Worm (Caenorhabditis elegans) whole organism, late embryonic: Measurements from ENCODE around the gene tsp-1.

Experiments
- C08G9.2 ChIP-seq: sonication (generic microtip); optimal IDR thresholded peaks from 2 replicates; lab custom pipeline; 2016; ENCODE audit warnings: mild to moderate bottlenecking, missing genetic modification characterization, moderate library complexity, missing compliant biosample characterization
- K02D7.2 ChIP-seq: sonication (generic microtip); optimal IDR thresholded peaks from 2 replicates; lab custom pipeline; 2017; ENCODE audit warnings: mild to moderate bottlenecking, missing genetic modification characterization, missing compliant biosample characterization
- Y22D7AL.16 ChIP-seq: sonication (generic microtip); optimal IDR thresholded peaks from 2 replicates; lab custom pipeline; 2016; ENCODE audit warnings: missing genetic modification characterization, missing compliant biosample characterization
- ceh-14 ChIP-seq: sonication (generic microtip); optimal IDR thresholded peaks from 2 replicates; lab custom pipeline; 2016; ENCODE audit warnings: missing genotype, missing genetic modification characterization, missing compliant biosample characterization
- ceh-19 ChIP-seq: fragments of 200-800 bp; sonication (Bioruptor generic); optimal IDR thresholded peaks from 2 replicates; lab custom pipeline; 2018; ENCODE audit warnings: mild to moderate bottlenecking, missing genetic modification characterization, missing compliant biosample characterization
- ceh-2 ChIP-seq: sonication (generic microtip); optimal IDR thresholded peaks from 2 replicates; lab custom pipeline; 2016; ENCODE audit warnings: missing genotype, missing genetic modification characterization, missing compliant biosample characterization
- ceh-22 ChIP-seq: sonication (generic microtip); optimal IDR thresholded peaks from 2 replicates; lab custom pipeline; 2017; ENCODE audit warnings: missing biosample characterization, missing genetic modification characterization
- ceh-30 ChIP-seq: fragments of 150-350 bp; optimal IDR thresholded peaks from 2 replicates; lab custom pipeline; 2014; ENCODE audit warnings: missing biosample characterization, missing genetic modification characterization
- ceh-45 ChIP-seq: fragments of 200-800 bp; sonication (Bioruptor generic); IDR thresholded peaks from 2 replicates; pipeline ENCODE4 v1.3.6; 2022; ENCODE audit warnings: missing genetic modification reagents, missing genetic modification characterization, missing compliant biosample characterization
- ceh-48 ChIP-seq: sonication (generic microtip); optimal IDR thresholded peaks from 2 replicates; lab custom pipeline; 2016; ENCODE audit warnings: missing genetic modification characterization, inconsistent platforms, missing compliant biosample characterization
- ceh-9 ChIP-seq: sonication (generic microtip); optimal IDR thresholded peaks from 2 replicates; lab custom pipeline; 2016; ENCODE audit warnings: mild to moderate bottlenecking, missing genetic modification characterization, inconsistent platforms, missing compliant biosample characterization
- dmd-4 ChIP-seq: sonication (generic microtip); optimal IDR thresholded peaks from 2 replicates; lab custom pipeline; 2016; ENCODE audit warnings: borderline replicate concordance, missing genetic modification characterization, missing compliant biosample characterization
- elt-2 ChIP-seq: sonication (generic microtip); optimal IDR thresholded peaks from 2 replicates; lab custom pipeline; 2016; ENCODE audit warnings: missing genetic modification reagents, missing genetic modification characterization, missing compliant biosample characterization
- elt-4 ChIP-seq: sonication (generic microtip); optimal IDR thresholded peaks from 2 replicates; lab custom pipeline; 2016; ENCODE audit warnings: missing genetic modification characterization, missing compliant biosample characterization
- eyg-1 ChIP-seq: sonication (generic microtip); optimal IDR thresholded peaks from 2 replicates; lab custom pipeline; 2016; ENCODE audit warnings: missing genotype, missing genetic modification characterization, missing compliant biosample characterization
- fkh-10 ChIP-seq: fragments of 150-350 bp; optimal IDR thresholded peaks from 2 replicates; lab custom pipeline; 2014; ENCODE audit warnings: missing biosample characterization, missing genetic modification reagents, missing genetic modification characterization
- fkh-6 ChIP-seq: sonication (generic microtip); optimal IDR thresholded peaks from 2 replicates; lab custom pipeline; 2016; ENCODE audit warnings: missing genetic modification characterization, missing compliant biosample characterization
- hlh-30 ChIP-seq: sonication (generic microtip); optimal IDR thresholded peaks from 2 replicates; lab custom pipeline; 2017; ENCODE audit warnings: antibody characterized with exemption, missing genetic modification characterization, missing compliant biosample characterization; ENCODE audit not compliant: insufficient read depth
- hlh-8 ChIP-seq: sonication (generic microtip); optimal IDR thresholded peaks from 2 replicates; lab custom pipeline; 2016; ENCODE audit warnings: missing genotype, missing genetic modification characterization, missing compliant biosample characterization
- madf-2 ChIP-seq: sonication (generic microtip); optimal IDR thresholded peaks from 2 replicates; lab custom pipeline; 2017; ENCODE audit warnings: missing genetic modification characterization, missing compliant biosample characterization
- nfya-1 ChIP-seq: sonication (generic microtip); optimal IDR thresholded peaks from 2 replicates; lab custom pipeline; 2017; ENCODE audit warnings: missing genetic modification characterization, mild to moderate bottlenecking, missing compliant biosample characterization, antibody characterized with exemption, moderate library complexity
- nhr-232 ChIP-seq: sonication (generic microtip); optimal IDR thresholded peaks from 2 replicates; lab custom pipeline; 2016; ENCODE audit warnings: missing genetic modification characterization, missing compliant biosample characterization
- npax-4 ChIP-seq: sonication (generic microtip); optimal IDR thresholded peaks from 2 replicates; lab custom pipeline; 2016; ENCODE audit warnings: missing genetic modification characterization, missing compliant biosample characterization
- pat-9 ChIP-seq: fragments of 200-800 bp; sonication (Bioruptor generic); optimal IDR thresholded peaks from 2 replicates; lab custom pipeline; 2018; ENCODE audit warnings: mild to moderate bottlenecking, missing genetic modification characterization, moderate library complexity, missing compliant biosample characterization
- pax-1 ChIP-seq: fragments of 150-350 bp; optimal IDR thresholded peaks from 2 replicates; lab custom pipeline; 2014; ENCODE audit warnings: missing biosample characterization, missing genetic modification characterization
- pha-2 ChIP-seq: sonication (generic microtip); optimal IDR thresholded peaks from 2 replicates; lab custom pipeline; 2017; ENCODE audit warnings: mild to moderate bottlenecking, missing genetic modification characterization, missing compliant biosample characterization
- pros-1 ChIP-seq: fragments of 150-350 bp; optimal IDR thresholded peaks from 2 replicates; lab custom pipeline; 2014; ENCODE audit warnings: missing biosample characterization, missing genetic modification reagents, missing genetic modification characterization
- ref-2 ChIP-seq: sonication (generic microtip); optimal IDR thresholded peaks from 2 replicates; lab custom pipeline; 2016; ENCODE audit warnings: missing genetic modification characterization, missing compliant biosample characterization
- sdc-2 ChIP-seq: sonication (generic microtip); optimal IDR thresholded peaks from 2 replicates; lab custom pipeline; 2016; ENCODE audit warnings: missing genotype, missing genetic modification characterization, missing compliant biosample characterization
- sox-2 ChIP-seq: fragments of 200-800 bp; sonication (Bioruptor generic); IDR thresholded peaks from 2 replicates; pipeline ENCODE4 v1.3.6; 2022; ENCODE audit warnings: missing genetic modification reagents, missing genetic modification characterization, missing compliant biosample characterization
- sox-4 ChIP-seq: sonication (generic microtip); optimal IDR thresholded peaks from 2 replicates; lab custom pipeline; 2017; ENCODE audit warnings: mild to moderate bottlenecking, missing genetic modification characterization, inconsistent platforms, missing compliant biosample characterization
- tbx-2 ChIP-seq: sonication (generic microtip); optimal IDR thresholded peaks from 2 replicates; lab custom pipeline; 2016; ENCODE audit warnings: missing genetic modification characterization, missing compliant biosample characterization
- tbx-7 ChIP-seq: sonication (generic microtip); optimal IDR thresholded peaks from 2 replicates; lab custom pipeline; 2016; ENCODE audit warnings: missing genotype, missing genetic modification characterization, missing compliant biosample characterization
- unc-3 ChIP-seq, 2 experiments: fragments of 200-800 bp in 1 of 2; sonication (Bioruptor generic) in 1 of 2; sonication (generic microtip) in 1 of 2; conservative IDR thresholded peaks in 1 of 2; optimal IDR thresholded peaks in 1 of 2; 2 replicates each; pipeline versions ENCODE4 v1.3.6 to Lab custom; 2016 to 2022; ENCODE audit warnings: missing compliant biosample characterization in 2 of 2, missing genetic modification characterization in 2 of 2, missing genetic modification reagents in 1 of 2
- unc-86 ChIP-seq: sonication (generic microtip); optimal IDR thresholded peaks from 2 replicates; lab custom pipeline; 2016; ENCODE audit warnings: missing genetic modification characterization, missing compliant biosample characterization
- ztf-16 ChIP-seq: sonication (generic microtip); optimal IDR thresholded peaks from 2 replicates; lab custom pipeline; 2017; ENCODE audit warnings: missing genetic modification characterization, missing compliant biosample characterization

Gene tsp-1

ce11 chrIII:8242809-8243208 lies 3.6 kb upstream of the tsp-1 start, which contains the start of gene C02F5.12:
C02F5.12 (minus strand) TSS chrIII:8243029.
- TF ChIP-seq ceh-22 (tag; lab: Kevin White, UChicago): no peak
- TF ChIP-seq hlh-30 (tag; lab: Kevin White, UChicago): peak; percentile 31
- peak; percentile 100 for TF ChIP-seq ceh-30
- peak; percentile 7 for TF ChIP-seq nhr-232 (tag; lab: Kevin White, UChicago)
- TF ChIP-seq ceh-9 (tag; lab: Kevin White, UChicago): no peak

- TF ChIP-seq ceh-45 (GFP tag; lab: Robert Waterston, UW) (no peak), pros-1 (no peak), dmd-4 (tag; lab: Kevin White, UChicago) (no peak), ceh-2 (tag; lab: Kevin White, UChicago) (no peak), ref-2 (no peak), ceh-30 (no peak), hlh-8 (no peak), elt-4 (tag; lab: Kevin White, UChicago) (no peak), sdc-2 (no peak), fkh-6 (tag; lab: Kevin White, UChicago) (no peak), pax-1 (tag; lab: Kevin White, UChicago) (no peak)
- TF ChIP-seq, all 69 proteins: peak for 0
Observed at ce11 chrIII:8240948-8241347, 1.7 kb upstream of the tsp-1 start.

ce11 chrIII:8240247-8240646 lies 1.0 kb upstream of the tsp-1 start:
- no peak for TF ChIP-seq sox-2 (GFP tag; lab: Robert Waterston, UW)
- no peak for TF ChIP-seq pat-9 (tag; lab: Kevin White, UChicago)
- TF ChIP-seq dmd-4 (tag; lab: Kevin White, UChicago): no peak
- TF ChIP-seq ceh-48 (tag; lab: Kevin White, UChicago): no peak
- peak; percentile 24 for TF ChIP-seq elt-2 (tag; lab: Kevin White, UChicago)

ce11 chrIII:8237827-8238226 lies 1.4 kb downstream of the tsp-1 start, which contains the start of gene tsp-2:
tsp-2 (minus strand) TSS chrIII:8237935.
- TF ChIP-seq unc-3 (GFP tag; conservative IDR thresholded peaks at IDR 0.05; lab: Robert Waterston, UW): no peak
- TF ChIP-seq unc-3 (tag; optimal IDR thresholded peaks at IDR 0.05; lab: Kevin White, UChicago): no peak
- peak; percentile 71 for TF ChIP-seq elt-2 (tag; lab: Kevin White, UChicago)

- TF ChIP-seq fkh-6 (tag; lab: Kevin White, UChicago) (no peak), C08G9.2 (tag; lab: Kevin White, UChicago) (no peak), ztf-16 (tag; lab: Kevin White, UChicago) (no peak), nhr-232 (tag; lab: Kevin White, UChicago) (no peak), pha-2 (tag; lab: Kevin White, UChicago) (no peak), pros-1 (no peak), elt-2 (tag; lab: Kevin White, UChicago) (no peak), ceh-9 (tag; lab: Kevin White, UChicago) (no peak), npax-4 (tag; lab: Kevin White, UChicago) (no peak), K02D7.2 (tag; lab: Kevin White, UChicago) (no peak), tbx-2 (tag; lab: Kevin White, UChicago) (no peak), sox-2 (GFP tag; lab: Robert Waterston, UW) (no peak), nfya-1 (tag; lab: Kevin White, UChicago) (no peak), unc-3 (GFP tag; conservative IDR thresholded peaks at IDR 0.05; lab: Robert Waterston, UW) (no peak), unc-3 (tag; optimal IDR thresholded peaks at IDR 0.05; lab: Kevin White, UChicago) (no peak), Y22D7AL.16 (tag; lab: Kevin White, UChicago) (no peak), dmd-4 (tag; lab: Kevin White, UChicago) (no peak), eyg-1 (tag; lab: Kevin White, UChicago) (no peak)
Observed at ce11 chrIII:8235880-8236279, 3.3 kb downstream of the tsp-1 start, which contains the start of gene C02F5.5. C02F5.5 (plus strand) TSS chrIII:8236180.

- no peak for TF ChIP-seq ceh-19 (GFP tag; lab: Kevin White, UChicago)
- TF ChIP-seq ceh-9 (tag; lab: Kevin White, UChicago): no peak
- no peak for TF ChIP-seq hlh-30 (tag; lab: Kevin White, UChicago)
- TF ChIP-seq pax-1 (tag; lab: Kevin White, UChicago): no peak
- no peak for TF ChIP-seq pros-1
- TF ChIP-seq fkh-10 (GFP tag; lab: Kevin White, UChicago): no peak
- TF ChIP-seq ref-2: no peak
- TF ChIP-seq C08G9.2 (tag; lab: Kevin White, UChicago): no peak
- TF ChIP-seq sox-4 (tag; lab: Kevin White, UChicago): no peak
- no peak for TF ChIP-seq sox-2 (GFP tag; lab: Robert Waterston, UW)
- TF ChIP-seq unc-86: no peak
- no peak for TF ChIP-seq nhr-232 (tag; lab: Kevin White, UChicago)
- TF ChIP-seq unc-3 (GFP tag; conservative IDR thresholded peaks at IDR 0.05; lab: Robert Waterston, UW): no peak
- no peak for TF ChIP-seq unc-3 (tag; optimal IDR thresholded peaks at IDR 0.05; lab: Kevin White, UChicago)
- TF ChIP-seq ceh-14 (tag; lab: Kevin White, UChicago): no peak
- TF ChIP-seq madf-2 (tag; lab: Kevin White, UChicago): no peak
- TF ChIP-seq tbx-7 (tag; lab: Kevin White, UChicago): no peak
- TF ChIP-seq, all 69 proteins: peak for 0
Observed at ce11 chrIII:8235358-8235757, 3.9 kb downstream of the tsp-1 start, which contains the start of gene C02F5.14. C02F5.14 (minus strand) TSS chrIII:8235514.
